Fruit fly (Drosophila melanogaster) whole organism, prepupa: ENCODE results near the gene CG13607.

Experiments used
- Blimp-1 ChIP-seq: fragments of 200-800 bp; sonication (Bioruptor generic); optimal IDR thresholded peaks from 3 replicates; lab custom pipeline; 2017; ENCODE audit warnings: missing biosample characterization, missing genetic modification characterization, mild to moderate bottlenecking, moderate library complexity, missing genetic modification reagents
- CG10669 ChIP-seq: fragments of 200-800 bp; sonication (Bioruptor generic); optimal IDR thresholded peaks from 3 replicates; lab custom pipeline; 2018; ENCODE audit warnings: missing biosample characterization, mild to moderate bottlenecking, missing genetic modification characterization, moderate library complexity
- CG11294 ChIP-seq: fragments of 200-800 bp; sonication (Bioruptor generic); IDR thresholded peaks from 2 replicates; pipeline ENCODE4 v1.3.6; 2022; ENCODE audit warnings: missing biosample characterization, missing genetic modification characterization
- CG11762 ChIP-seq: fragments of 200-800 bp; sonication (Bioruptor generic); optimal IDR thresholded peaks from 3 replicates; lab custom pipeline; 2016; ENCODE audit warnings: missing biosample characterization, missing genetic modification characterization; ENCODE audit not compliant: insufficient read depth
- CG15336 ChIP-seq: fragments of 200-800 bp; sonication (Bioruptor generic); IDR thresholded peaks from 2 replicates; pipeline ENCODE4 v1.3.6; 2022; ENCODE audit warnings: missing biosample characterization, missing genetic modification characterization
- CG1621 ChIP-seq: fragments of 200-800 bp; sonication (Bioruptor generic); optimal IDR thresholded peaks from 3 replicates; lab custom pipeline; 2018; ENCODE audit warnings: missing biosample characterization, mild to moderate bottlenecking, missing genetic modification characterization
- CG16779 ChIP-seq: fragments of 200-800 bp; sonication (Bioruptor generic); optimal IDR thresholded peaks from 3 replicates; lab custom pipeline; 2017; ENCODE audit warnings: missing biosample characterization, mild to moderate bottlenecking, missing genetic modification characterization
- CG3032 ChIP-seq: fragments of 200-800 bp; optimal IDR thresholded peaks from 2 replicates; lab custom pipeline; 2019; ENCODE audit warnings: missing biosample characterization, mild to moderate bottlenecking, missing genetic modification characterization, moderate library complexity
- CG31627 ChIP-seq: fragments of 200-800 bp; sonication (Bioruptor generic); optimal IDR thresholded peaks from 3 replicates; lab custom pipeline; 2016; ENCODE audit warnings: missing biosample characterization, missing genetic modification characterization
- CG32006 ChIP-seq: fragments of 200-800 bp; sonication (Bioruptor generic); optimal IDR thresholded peaks from 3 replicates; lab custom pipeline; 2017; ENCODE audit warnings: missing biosample characterization, mild to moderate bottlenecking, missing genetic modification characterization
- CG34406 ChIP-seq: fragments of 200-800 bp; sonication (Bioruptor generic); optimal IDR thresholded peaks from 3 replicates; lab custom pipeline; 2016; ENCODE audit warnings: missing biosample characterization, missing genetic modification characterization
- CG3919 ChIP-seq: fragments of 200-800 bp; sonication (Bioruptor generic); optimal IDR thresholded peaks from 3 replicates; lab custom pipeline; 2016; ENCODE audit warnings: missing biosample characterization, missing genetic modification characterization
- CG4318 ChIP-seq: fragments of 200-800 bp; sonication (Bioruptor generic); optimal IDR thresholded peaks from 3 replicates; lab custom pipeline; 2017; ENCODE audit warnings: missing biosample characterization, mild to moderate bottlenecking, missing genetic modification characterization
- CG6163 ChIP-seq: fragments of 200-800 bp; sonication (Bioruptor generic); IDR thresholded peaks from 3 replicates; pipeline ENCODE4 v1.3.6; 2022; ENCODE audit warnings: missing biosample characterization, missing genetic modification characterization
- CG6792 ChIP-seq: fragments of 200-800 bp; sonication (Bioruptor generic); optimal IDR thresholded peaks from 3 replicates; lab custom pipeline; 2016; ENCODE audit warnings: missing biosample characterization, missing genetic modification characterization
- CG6854 ChIP-seq: fragments of 200-800 bp; sonication (Bioruptor generic); optimal IDR thresholded peaks from 2 replicates; lab custom pipeline; 2017; ENCODE audit warnings: missing biosample characterization, mild to moderate bottlenecking, missing genetic modification characterization
- CG7368 ChIP-seq: fragments of 200-800 bp; sonication (Bioruptor generic); optimal IDR thresholded peaks from 3 replicates; lab custom pipeline; 2016; ENCODE audit warnings: missing biosample characterization, missing genetic modification characterization
- CG8119 ChIP-seq: fragments of 200-800 bp; sonication (Bioruptor generic); IDR thresholded peaks from 3 replicates; pipeline ENCODE4 v1.3.6; 2022; ENCODE audit warnings: missing biosample characterization, missing genetic modification characterization
- CG8319 ChIP-seq: fragments of 200-800 bp; sonication (Bioruptor generic); optimal IDR thresholded peaks from 3 replicates; lab custom pipeline; 2016; ENCODE audit warnings: missing biosample characterization, missing genetic modification characterization
- CG8632 ChIP-seq: fragments of 200-800 bp; sonication (Bioruptor generic); optimal IDR thresholded peaks from 3 replicates; lab custom pipeline; 2016; ENCODE audit warnings: missing biosample characterization, missing genetic modification characterization
- CG9139 ChIP-seq: fragments of 200-800 bp; sonication (Bioruptor generic); optimal IDR thresholded peaks from 3 replicates; lab custom pipeline; 2017; ENCODE audit warnings: missing biosample characterization, mild to moderate bottlenecking, missing genetic modification characterization
- Eip93F ChIP-seq: fragments of 200-800 bp; sonication (Bioruptor generic); optimal IDR thresholded peaks from 2 replicates; lab custom pipeline; 2016; ENCODE audit warnings: missing biosample characterization, mild to moderate bottlenecking, missing genetic modification characterization
- Ets21C ChIP-seq: fragments of 200-800 bp; sonication (Bioruptor generic); optimal IDR thresholded peaks from 3 replicates; lab custom pipeline; 2016; ENCODE audit warnings: missing biosample characterization, missing genetic modification characterization
- Ets96B ChIP-seq: fragments of 200-800 bp; optimal IDR thresholded peaks from 2 replicates; lab custom pipeline; 2019; ENCODE audit warnings: missing biosample characterization, mild to moderate bottlenecking, missing genetic modification characterization, moderate library complexity
- Hr38 ChIP-seq: sonication (Bioruptor generic); optimal IDR thresholded peaks from 2 replicates; lab custom pipeline; 2016; ENCODE audit warnings: missing biosample characterization, missing genetic modification characterization
- Hr39 ChIP-seq: fragments of 200-800 bp; sonication (Bioruptor generic); optimal IDR thresholded peaks from 2 replicates; lab custom pipeline; 2016; ENCODE audit warnings: missing biosample characterization, missing genetic modification characterization
- Hr4 ChIP-seq: fragments of 200-800 bp; sonication (Bioruptor generic); optimal IDR thresholded peaks from 3 replicates; lab custom pipeline; 2016; ENCODE audit warnings: missing biosample characterization, missing genetic modification characterization
- Lpt ChIP-seq: fragments of 200-800 bp; sonication (Bioruptor generic); optimal IDR thresholded peaks from 3 replicates; lab custom pipeline; 2016; ENCODE audit warnings: missing biosample characterization, missing genetic modification characterization
- OdsH ChIP-seq: fragments of 200-800 bp; sonication (Bioruptor generic); optimal IDR thresholded peaks from 3 replicates; lab custom pipeline; 2016; ENCODE audit warnings: missing biosample characterization, missing genetic modification characterization
- Smox ChIP-seq: fragments of 200-800 bp; sonication (Bioruptor generic); optimal IDR thresholded peaks from 3 replicates; lab custom pipeline; 2016; ENCODE audit warnings: missing biosample characterization, missing genetic modification characterization
- Sox102F ChIP-seq: fragments of 200-800 bp; sonication (Bioruptor generic); optimal IDR thresholded peaks from 2 replicates; lab custom pipeline; 2016; ENCODE audit warnings: missing biosample characterization, mild to moderate bottlenecking, missing genetic modification characterization
- Sox14 ChIP-seq: fragments of 200-800 bp; sonication (Bioruptor generic); optimal IDR thresholded peaks from 3 replicates; lab custom pipeline; 2016; ENCODE audit warnings: missing biosample characterization, missing genetic modification characterization
- Sox15 ChIP-seq: fragments of 200-800 bp; sonication (Bioruptor generic); optimal IDR thresholded peaks from 3 replicates; lab custom pipeline; 2016; ENCODE audit warnings: missing biosample characterization, missing genetic modification characterization
- achi ChIP-seq: fragments of 200-800 bp; sonication (Bioruptor generic); optimal IDR thresholded peaks from 3 replicates; lab custom pipeline; 2016; ENCODE audit warnings: missing biosample characterization, missing genetic modification characterization
- cyc ChIP-seq: fragments of 200-800 bp; sonication (Bioruptor generic); optimal IDR thresholded peaks from 3 replicates; lab custom pipeline; 2016; ENCODE audit warnings: missing biosample characterization, missing genetic modification characterization
- dac ChIP-seq: fragments of 200-800 bp; sonication (Bioruptor generic); optimal IDR thresholded peaks from 2 replicates; lab custom pipeline; 2017; ENCODE audit warnings: missing biosample characterization, mild to moderate bottlenecking, missing genetic modification characterization
- dsx ChIP-seq: fragments of 200-800 bp; optimal IDR thresholded peaks from 3 replicates; lab custom pipeline; 2019; ENCODE audit warnings: missing biosample characterization, mild to moderate bottlenecking, missing genetic modification characterization, moderate library complexity; ENCODE audit not compliant: poor library complexity, severe bottlenecking
- eg ChIP-seq: fragments of 200-800 bp; sonication (Bioruptor generic); IDR thresholded peaks from 3 replicates; pipeline ENCODE4 v1.3.6; 2022; ENCODE audit warnings: missing biosample characterization, missing genetic modification characterization
- esn ChIP-seq: fragments of 200-800 bp; sonication (Bioruptor generic); optimal IDR thresholded peaks from 2 replicates; lab custom pipeline; 2016; ENCODE audit warnings: missing biosample characterization, mild to moderate bottlenecking, missing genetic modification characterization, moderate library complexity
- fd59A ChIP-seq: fragments of 200-800 bp; sonication (Bioruptor generic); optimal IDR thresholded peaks from 2 replicates; lab custom pipeline; 2017; ENCODE audit warnings: missing biosample characterization, mild to moderate bottlenecking, missing genetic modification characterization, missing genetic modification reagents
- fd85E ChIP-seq: fragments of 200-800 bp; sonication (Bioruptor generic); optimal IDR thresholded peaks from 3 replicates; lab custom pipeline; 2016; ENCODE audit warnings: missing biosample characterization, missing genetic modification characterization
- fkh ChIP-seq: fragments of 200-800 bp; sonication (Bioruptor generic); optimal IDR thresholded peaks from 3 replicates; lab custom pipeline; 2017; ENCODE audit warnings: missing biosample characterization, mild to moderate bottlenecking, missing genetic modification characterization, moderate library complexity
- lz ChIP-seq: fragments of 200-800 bp; sonication (Bioruptor generic); optimal IDR thresholded peaks from 3 replicates; lab custom pipeline; 2016; ENCODE audit warnings: missing biosample characterization, missing genetic modification characterization
- pdm3 ChIP-seq: fragments of 200-800 bp; sonication (Bioruptor generic); optimal IDR thresholded peaks from 3 replicates; lab custom pipeline; 2016; ENCODE audit warnings: missing biosample characterization, missing genetic modification characterization
- salr ChIP-seq, 2 experiments: fragments of 200-800 bp; sonication (Bioruptor generic); optimal IDR thresholded peaks; 3 replicates each; lab custom pipeline; 2016 to 2018; ENCODE audit warnings: missing biosample characterization in 2 of 2, missing genetic modification characterization in 2 of 2, mild to moderate bottlenecking in 1 of 2
- spab ChIP-seq: fragments of 200-800 bp; sonication (Bioruptor generic); optimal IDR thresholded peaks from 2 replicates; lab custom pipeline; 2017; ENCODE audit warnings: missing biosample characterization, mild to moderate bottlenecking, missing genetic modification characterization, missing genetic modification reagents
- svp ChIP-seq: fragments of 200-800 bp; sonication (Bioruptor generic); peaks from one replicate; lab custom pipeline; 2016; ENCODE audit warnings: missing biosample characterization, missing genetic modification characterization
- topi ChIP-seq: fragments of 200-800 bp; sonication (Bioruptor generic); optimal IDR thresholded peaks from 3 replicates; lab custom pipeline; 2016; ENCODE audit warnings: missing biosample characterization, missing genetic modification characterization
- vri ChIP-seq: fragments of 200-800 bp; sonication (Bioruptor generic); optimal IDR thresholded peaks from 3 replicates; lab custom pipeline; 2016; ENCODE audit warnings: missing biosample characterization, mild to moderate bottlenecking, missing genetic modification characterization

The CG13607 gene

DNA sequence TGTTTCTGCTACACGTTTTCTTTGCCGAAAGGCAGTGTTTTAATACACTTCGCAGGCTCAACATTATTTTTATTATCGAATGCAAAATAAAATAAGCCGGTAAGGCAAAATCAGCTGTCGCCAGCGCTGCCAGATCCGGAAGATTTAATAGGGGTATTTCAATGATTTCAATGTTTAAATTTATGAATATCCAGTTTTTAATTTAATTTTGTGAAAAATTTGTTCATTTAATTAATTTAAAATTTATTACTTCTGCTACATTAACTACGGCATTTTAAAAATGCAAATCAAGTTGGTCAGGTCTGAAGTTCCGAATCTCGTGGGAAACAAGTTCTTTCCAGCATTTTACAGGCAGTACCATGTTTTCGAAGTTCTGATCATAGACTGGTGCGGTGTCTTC, 32.7 kb upstream of the CG13607 start, which contains the start of gene Slimp (continued):
- TF ChIP-seq dac (GFP tag; lab: Kevin White, UChicago) (no peak), CG15336 (no peak), CG8319 (GFP tag; lab: Kevin White, UChicago) (no peak), spab (GFP tag; lab: Kevin White, UChicago) (no peak), CG10669 (GFP tag; lab: Kevin White, UChicago) (no peak), CG9139 (GFP tag; lab: Kevin White, UChicago) (no peak), CG3919 (GFP tag; lab: Kevin White, UChicago) (no peak), OdsH (peak; percentile 33), Hr38 (GFP tag; lab: Kevin White, UChicago) (no peak), CG11762 (GFP tag; lab: Kevin White, UChicago) (no peak), CG32006 (GFP tag; lab: Kevin White, UChicago) (peak; percentile 13), svp (peak; percentile 76), vri (peak; percentile 46), CG34406 (GFP tag; lab: Kevin White, UChicago) (peak; percentile 10), Ets21C (no peak), CG31627 (GFP tag; lab: Kevin White, UChicago) (peak; percentile 27), fkh (GFP tag; lab: Kevin White, UChicago) (no peak), Hr4 (peak; percentile 46), CG7368 (no peak), Blimp-1 (no peak), Sox102F (no peak), pdm3 (GFP tag; lab: Kevin White, UChicago) (peak; percentile 52), Eip93F (no peak), dsx (GFP tag; lab: Kevin White, UChicago) (no peak), topi (GFP tag; lab: Kevin White, UChicago) (peak; percentile 29), Smox (peak; percentile 37), CG6163 (GFP tag; lab: Robert Waterston, UW) (peak; percentile 53; the same call in 1 of the 3 replicates), Sox14 (GFP tag; lab: Kevin White, UChicago) (peak; percentile 5), eg (GFP tag; lab: Robert Waterston, UW) (no peak), Sox15 (GFP tag; lab: Kevin White, UChicago) (no peak), CG1621 (no peak), cyc (GFP tag; lab: Kevin White, UChicago) (no peak), Hr39 (GFP tag; lab: Kevin White, UChicago) (peak; percentile 1), lz (GFP tag; lab: Kevin White, UChicago) (peak; percentile 40), esn (GFP tag; lab: Kevin White, UChicago) (peak; percentile 55)

DNA sequence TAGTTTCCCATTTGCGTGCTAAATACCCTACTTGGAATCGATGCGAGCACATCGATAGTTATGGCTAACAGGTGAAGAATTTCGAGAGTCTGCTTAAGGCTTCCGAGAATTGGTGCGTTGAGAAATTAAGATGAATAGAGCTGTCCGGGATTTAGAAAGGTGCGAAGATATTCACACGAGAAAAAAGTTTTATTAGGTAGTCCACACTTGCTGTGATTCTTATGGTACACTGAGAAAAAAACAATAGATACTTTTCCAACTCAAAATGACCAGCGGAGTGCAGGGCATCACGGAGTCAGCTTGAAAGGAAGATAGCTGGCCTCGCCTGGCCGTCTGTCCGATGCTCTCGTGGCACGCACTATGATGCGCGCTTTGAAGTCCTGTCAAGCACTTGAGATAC, 28.4 kb upstream of the CG13607 start:
- TF ChIP-seq CG1621 (peak; percentile 50), fd85E (no peak), CG6854 (no peak), Lpt (GFP tag; lab: Kevin White, UChicago) (peak; percentile 34), topi (GFP tag; lab: Kevin White, UChicago) (peak; percentile 55), CG4318 (GFP tag; lab: Kevin White, UChicago) (peak; percentile 81), CG10669 (GFP tag; lab: Kevin White, UChicago) (peak; percentile 76), CG3032 (peak; percentile 76), Ets96B (tag; lab: Kevin White, UChicago) (peak; percentile 75), CG15336 (peak; percentile 75), CG7368 (peak; percentile 31), vri (peak; percentile 50), Hr4 (peak; percentile 82), CG6792 (GFP tag; lab: Kevin White, UChicago) (peak; percentile 31), CG8319 (GFP tag; lab: Kevin White, UChicago) (no peak), Hr38 (GFP tag; lab: Kevin White, UChicago) (no peak), lz (GFP tag; lab: Kevin White, UChicago) (peak; percentile 63), CG8119 (peak; percentile 81), Blimp-1 (no peak), CG11762 (GFP tag; lab: Kevin White, UChicago) (peak; percentile 58), Sox102F (peak; percentile 45), CG8632 (GFP tag; lab: Kevin White, UChicago) (peak; percentile 42), fd59A (GFP tag; lab: Kevin White, UChicago) (peak; percentile 80), CG11294 (GFP tag; lab: Robert Waterston, UW) (no peak), achi (peak; percentile 68), Sox14 (GFP tag; lab: Kevin White, UChicago) (peak; percentile 76), salr (GFP tag; optimal IDR thresholded peaks at IDR 0.05; lab: Kevin White, UChicago) (peak; percentile 36 to 79), CG16779 (peak; percentile 42), fkh (GFP tag; lab: Kevin White, UChicago) (no peak), pdm3 (GFP tag; lab: Kevin White, UChicago) (peak; percentile 69)
